Fruit fly (Drosophila melanogaster) Kc167 (cell line): Measurements from ENCODE around the gene Strump.

Experiments used
- Sin3A ChIP-seq: fragments of >200 bp; optimal IDR thresholded peaks from 2 replicates; lab custom pipeline; 2018; ENCODE audit warnings: missing external identifiers
- psq ChIP-seq: fragments of >200 bp; optimal IDR thresholded peaks from 2 replicates; lab custom pipeline; 2017; ENCODE audit warnings: missing external identifiers

DNA sequence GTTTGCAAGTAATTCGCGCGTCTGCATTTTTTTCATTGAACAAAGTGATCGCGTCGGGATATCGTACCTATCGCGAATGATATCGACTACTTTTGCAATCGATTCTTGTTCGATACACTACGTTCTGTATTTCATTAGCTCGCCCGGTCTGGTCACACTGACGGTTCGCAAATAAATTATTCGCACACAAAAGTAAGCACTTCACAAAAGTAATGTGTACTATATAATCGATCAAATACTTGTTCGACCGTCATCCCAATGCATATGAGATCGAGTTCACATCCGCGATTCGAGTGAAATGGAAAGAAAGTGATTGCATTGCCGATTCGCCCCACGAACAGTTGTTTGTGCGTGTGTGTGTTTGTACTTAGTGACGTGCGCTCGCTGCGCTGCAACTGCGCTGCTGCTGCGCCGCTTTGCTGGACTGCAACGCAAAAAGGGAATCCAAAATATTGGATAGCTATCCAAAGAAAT is 31.4 kb upstream of the Strump start, which contains the start of the genes CG5235 and ClC-c:
- TF ChIP-seq Sin3A (lab: Kevin White, UChicago) = no peak
- no peak for TF ChIP-seq psq
